Worm (Caenorhabditis elegans): Measurements from ENCODE around the gene F54C9.7.

F54C9.7 gene

DNA sequence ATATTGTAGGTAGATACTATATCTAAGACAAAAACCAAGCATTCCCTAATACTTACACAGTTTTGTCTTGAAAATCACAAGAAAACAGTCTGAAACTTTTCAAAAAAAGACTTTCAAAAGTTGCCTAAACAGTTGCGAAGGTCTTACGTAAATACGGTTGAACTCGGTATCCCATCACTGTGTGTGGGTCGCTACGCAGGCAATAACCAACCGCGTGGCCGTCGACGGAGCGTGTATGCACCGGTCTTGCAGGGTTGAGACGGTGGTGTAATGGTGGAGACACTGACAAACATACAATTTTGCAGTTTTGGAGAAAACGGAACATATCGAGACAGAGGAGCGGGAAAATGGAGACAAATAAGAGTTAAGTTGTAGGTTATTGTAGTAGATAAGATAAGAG is 11.9 kb upstream of the F54C9.7 start, which contains the start of gene iff-2 (continued):
- TF ChIP-seq dpff-1 (tag; optimal IDR thresholded peaks at IDR 0.05) = no peak
- peak; percentile 95 for TF ChIP-seq nhr-90 (tag; optimal IDR thresholded peaks at IDR 0.05)
- TF ChIP-seq F37B4.10 (GFP tag; IDR thresholded peaks at IDR 0.05) = 0 out of 2 replicates have a peak, but pooled peaks have one; percentile 74
- TF ChIP-seq nhr-120 (GFP tag; IDR thresholded peaks at IDR 0.05) = peak; percentile 80; the same call in 1 of the 2 replicates
- TF ChIP-seq him-1 (tag; optimal IDR thresholded peaks at IDR 0.05) = no peak
- TF ChIP-seq ceh-91 (GFP tag; IDR thresholded peaks at IDR 0.05) = peak; percentile 64
- 0 out of 2 replicates have a peak, but pooled peaks have one; percentile 53 for TF ChIP-seq hsf-1 (GFP tag; IDR thresholded peaks at IDR 0.05)
- peak; percentile 45; the same call in 1 of the 2 replicates for TF ChIP-seq aptf-2 (GFP tag; conservative IDR thresholded peaks at IDR 0.05)
- no peak for TF ChIP-seq egrh-3 (GFP tag; IDR thresholded peaks at IDR 0.05)
- TF ChIP-seq ceh-40 (GFP tag; IDR thresholded peaks at IDR 0.05) = 0 out of 2 replicates have a peak, but pooled peaks have one; percentile 64
- TF ChIP-seq ets-4 (GFP tag; optimal IDR thresholded peaks at IDR 0.05) = peak; percentile 99
- peak; percentile 89 for TF ChIP-seq athp-1 (tag; optimal IDR thresholded peaks at IDR 0.05)
- TF ChIP-seq C06A6.2 (GFP tag; conservative IDR thresholded peaks at IDR 0.05) = peak; percentile 95
- no peak for TF ChIP-seq F39B2.1 (GFP tag; IDR thresholded peaks at IDR 0.05)
- peak; percentile 6 for TF ChIP-seq rpc-1 (optimal IDR thresholded peaks at IDR 0.05)
- TF ChIP-seq rpc-1 (tag; optimal IDR thresholded peaks at IDR 0.05) = no peak
- no peak for TF ChIP-seq fkh-3 (tag; optimal IDR thresholded peaks at IDR 0.05)
- TF ChIP-seq cebp-2 (GFP tag; IDR thresholded peaks at IDR 0.05) = 0 out of 2 replicates have a peak, but pooled peaks have one; percentile 51
- TF ChIP-seq sea-2 (GFP tag; IDR thresholded peaks at IDR 0.05) = no peak
- peak; percentile 92 for TF ChIP-seq rcor-1 (GFP tag; IDR thresholded peaks at IDR 0.05)
- TF ChIP-seq lsy-27 (tag; optimal IDR thresholded peaks at IDR 0.05; ENCODE audit: borderline replicate concordance, insufficient read depth) = no peak
- peak; percentile 99 for TF ChIP-seq let-607 (tag; optimal IDR thresholded peaks at IDR 0.05)
- TF ChIP-seq T26A5.8 (tag; optimal IDR thresholded peaks at IDR 0.05) = no peak
- peak; percentile 84; the same call in 1 of the 2 replicates for TF ChIP-seq bed-2 (GFP tag; IDR thresholded peaks at IDR 0.05)
- TF ChIP-seq hrde-1 (tag; optimal IDR thresholded peaks at IDR 0.05; ENCODE audit: borderline replicate concordance) = no peak
- peak; percentile 84 for TF ChIP-seq ztf-18 (tag; optimal IDR thresholded peaks at IDR 0.05)
- peak; percentile 56 for TF ChIP-seq efl-1 (GFP tag; optimal IDR thresholded peaks at IDR 0.05)
- peak; percentile 95 for TF ChIP-seq atf-7 (tag; optimal IDR thresholded peaks at IDR 0.05)
- TF ChIP-seq lin-54 (GFP tag; optimal IDR thresholded peaks at IDR 0.05) = peak; percentile 98
- peak; percentile 97 for TF ChIP-seq B0336.3 (GFP tag; IDR thresholded peaks at IDR 0.05)
- no peak; the same call in 1 of the 2 replicates for TF ChIP-seq hmg-20 (GFP tag; IDR thresholded peaks at IDR 0.05)
- peak; percentile 95 for TF ChIP-seq hmg-1.2 (GFP tag; IDR thresholded peaks at IDR 0.05)
- no peak for TF ChIP-seq nhr-179 (tag; optimal IDR thresholded peaks at IDR 0.05)
- peak; percentile 93 for TF ChIP-seq somi-1 (GFP tag; optimal IDR thresholded peaks at IDR 0.05)
- peak; percentile 36 for TF ChIP-seq akir-1 (GFP tag; optimal IDR thresholded peaks at IDR 0.05)
- no peak for TF ChIP-seq lsl-1 (GFP tag; optimal IDR thresholded peaks at IDR 0.05)
- no peak; the same call in none of the 2 replicates for TF ChIP-seq dox-1 (GFP tag; IDR thresholded peaks at IDR 0.05)
- TF ChIP-seq unc-130 (GFP tag; optimal IDR thresholded peaks at IDR 0.05) = no peak
- peak; percentile 99 for TF ChIP-seq K12H6.12 (tag; optimal IDR thresholded peaks at IDR 0.05)
- peak; percentile 94 for TF ChIP-seq chd-7 (tag; optimal IDR thresholded peaks at IDR 0.05)
- peak; percentile 81 for TF ChIP-seq F33H1.4 (GFP tag; IDR thresholded peaks at IDR 0.05)
- TF ChIP-seq gei-17 (GFP tag; optimal IDR thresholded peaks at IDR 0.05) = peak; percentile 82
- TF ChIP-seq attf-5 (GFP tag; optimal IDR thresholded peaks at IDR 0.05) = peak; percentile 100
- TF ChIP-seq madf-6 (GFP tag; IDR thresholded peaks at IDR 0.05) = no peak
- no peak for TF ChIP-seq rec-8 (tag; optimal IDR thresholded peaks at IDR 0.05)
- no peak for TF ChIP-seq F55B11.4 (tag; optimal IDR thresholded peaks at IDR 0.05; ENCODE audit: borderline replicate concordance, insufficient read depth)
- TF ChIP-seq nfya-1 (tag; optimal IDR thresholded peaks at IDR 0.05; ENCODE audit: borderline replicate concordance, insufficient read depth) = no peak
- peak; percentile 99 for TF ChIP-seq pha-4 (tag; optimal IDR thresholded peaks at IDR 0.05)

All from whole organism, young adult.